1 fruit fly cellular context compared by ENCODE assay signal in the genomic region with DNA sequence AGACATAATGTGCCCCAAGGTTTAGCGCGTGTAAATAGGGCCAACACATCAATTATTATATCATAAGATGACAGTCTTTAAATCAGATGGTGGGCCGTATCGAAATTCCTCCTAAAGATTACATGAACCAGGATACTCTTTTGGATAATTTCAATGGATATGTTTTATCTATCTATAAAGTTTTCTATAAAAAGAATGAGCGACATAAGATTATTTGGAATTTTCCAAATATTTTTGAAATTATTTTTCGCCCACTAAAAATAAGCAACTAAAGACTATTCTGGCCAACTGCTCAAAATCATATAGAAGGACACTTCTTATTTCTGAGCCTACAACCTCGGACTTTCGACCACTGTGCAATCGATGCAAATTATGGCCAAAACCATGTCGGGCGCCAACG.
TF ChIP-seq lines count a peak whose summit lies in the region.

No protein-coding gene starts in this region.

TF ChIP-seq in whole organism, prepupa, 60 proteins besides CTCF, POLR2A, EP300 and RAD21 (continued from another document):
- TF ChIP-seq Sox14 (GFP tag; optimal IDR thresholded peaks at IDR 0.05; lab: Kevin White, UChicago) (no peak), CG3919 (GFP tag; optimal IDR thresholded peaks at IDR 0.05; lab: Kevin White, UChicago) (peak; percentile 19), esn (GFP tag; optimal IDR thresholded peaks at IDR 0.05; lab: Kevin White, UChicago) (peak; percentile 19), eg (GFP tag; IDR thresholded peaks at IDR 0.05; lab: Robert Waterston, UW) (0 out of 3 replicates have a peak, but pooled peaks have one; percentile 27), CG9139 (GFP tag; optimal IDR thresholded peaks at IDR 0.05; lab: Kevin White, UChicago) (no peak), pdm3 (GFP tag; optimal IDR thresholded peaks at IDR 0.05; lab: Kevin White, UChicago) (peak; percentile 30), Ets96B (tag; optimal IDR thresholded peaks at IDR 0.05; lab: Kevin White, UChicago) (peak; percentile 52), OdsH (GFP tag; optimal IDR thresholded peaks at IDR 0.05; lab: Kevin White, UChicago) (peak; percentile 47), CG3032 (tag; optimal IDR thresholded peaks at IDR 0.05; lab: Kevin White, UChicago) (peak; percentile 17), Eip78C (GFP tag; lab: Kevin White, UChicago) (peak; percentile 90), CG6854 (GFP tag; optimal IDR thresholded peaks at IDR 0.05; lab: Kevin White, UChicago) (no peak), svp (GFP tag; lab: Kevin White, UChicago) (no peak)
